Fruit fly (Drosophila melanogaster): Measurements from ENCODE around the gene CG42688.

DNA sequence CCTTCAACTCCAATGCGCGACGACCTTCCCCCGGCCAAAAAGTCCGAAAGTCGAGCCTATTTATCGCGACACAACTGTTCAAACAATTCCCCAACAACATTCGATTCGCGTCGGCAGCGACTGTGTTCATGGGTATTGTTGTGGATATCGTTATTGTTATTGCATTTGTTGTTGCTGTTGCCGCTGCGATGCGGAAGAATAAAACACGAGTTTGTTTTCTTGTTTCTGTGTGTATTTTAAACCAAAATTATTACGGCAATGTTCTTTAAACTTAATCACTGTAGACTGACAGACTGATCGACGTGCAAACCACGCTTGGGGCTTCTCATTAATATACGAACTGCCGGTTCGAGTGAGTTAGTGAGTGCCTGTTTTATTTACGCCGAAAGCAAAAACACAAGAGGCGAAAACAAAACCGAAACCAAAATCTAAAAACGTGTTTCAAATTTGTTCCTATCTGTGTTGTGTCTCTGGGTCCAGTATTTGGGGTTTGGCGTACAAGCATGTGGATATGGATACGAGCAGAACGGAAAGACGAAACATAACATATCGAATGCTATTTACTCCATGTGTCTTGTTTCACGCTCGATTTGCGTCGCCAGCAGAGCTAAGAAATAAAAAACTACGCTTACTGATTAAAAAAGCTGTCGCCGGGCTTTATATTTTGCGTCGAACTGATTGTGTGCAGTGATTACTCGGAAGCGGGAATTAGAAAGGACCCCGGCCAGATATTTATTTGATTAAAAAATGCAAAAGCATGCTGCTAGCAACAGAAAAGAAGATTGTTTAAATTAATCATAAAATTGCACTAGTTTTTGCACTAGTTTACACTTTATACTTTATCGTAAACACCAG is 22.8 kb downstream of the CG42688 start:
- TF ChIP-seq CG32121 (GFP tag; IDR thresholded peaks at IDR 0.05) (no peak), CG14655 (GFP tag; optimal IDR thresholded peaks at IDR 0.05) (no peak)
